Worm (Caenorhabditis elegans) whole organism, early embryonic: ENCODE data around the gene vps-2.

Experiments
- B0310.2 ChIP-seq: sonication (generic microtip); optimal IDR thresholded peaks from 2 replicates; lab custom pipeline; 2016; ENCODE audit warnings: mild to moderate bottlenecking, missing genetic modification characterization, missing compliant biosample characterization
- F13C5.2 ChIP-seq: sonication (generic microtip); optimal IDR thresholded peaks from 2 replicates; lab custom pipeline; 2017; ENCODE audit warnings: mild to moderate bottlenecking, missing genetic modification characterization, inconsistent platforms, missing compliant biosample characterization
- ama-1 ChIP-seq: fragments of 150-350 bp; optimal IDR thresholded peaks from 2 replicates; lab custom pipeline; 2014
- ceh-36 ChIP-seq: sonication (generic microtip); optimal IDR thresholded peaks from 2 replicates; lab custom pipeline; 2016; ENCODE audit warnings: missing genetic modification characterization, inconsistent platforms, missing compliant biosample characterization
- ets-7 ChIP-seq: sonication (generic microtip); optimal IDR thresholded peaks from 2 replicates; lab custom pipeline; 2016; ENCODE audit warnings: missing genotype, missing genetic modification characterization, missing compliant biosample characterization
- flt-1 ChIP-seq: fragments of 200-800 bp; sonication (Bioruptor generic); IDR thresholded peaks from 2 replicates; pipeline ENCODE4 v1.3.6; 2022; ENCODE audit warnings: missing genetic modification characterization, missing compliant biosample characterization
- hmbx-1 ChIP-seq: sonication (generic microtip); optimal IDR thresholded peaks from 2 replicates; lab custom pipeline; 2016; ENCODE audit warnings: mild to moderate bottlenecking, missing genetic modification characterization, missing compliant biosample characterization
- hmg-4 ChIP-seq: fragments of 200-800 bp; sonication (Bioruptor generic); optimal IDR thresholded peaks from 2 replicates; lab custom pipeline; 2018; ENCODE audit warnings: mild to moderate bottlenecking, missing genetic modification characterization, missing compliant biosample characterization
- hnd-1 ChIP-seq: sonication (generic microtip); optimal IDR thresholded peaks from 2 replicates; lab custom pipeline; 2016; ENCODE audit warnings: missing genetic modification characterization, missing compliant biosample characterization
- pes-1 ChIP-seq: fragments of 200-800 bp; sonication (Bioruptor generic); IDR thresholded peaks from 2 replicates; pipeline ENCODE4 v1.3.6; 2022; ENCODE audit warnings: missing genetic modification reagents, missing genetic modification characterization, missing compliant biosample characterization
- scrt-1 ChIP-seq: fragments of 200-800 bp; sonication (Bioruptor generic); IDR thresholded peaks from 2 replicates; pipeline ENCODE4 v1.3.6; 2022; ENCODE audit warnings: missing genetic modification characterization, missing compliant biosample characterization
- sea-1 ChIP-seq: fragments of 200-800 bp; sonication (Bioruptor generic); conservative IDR thresholded peaks from 2 replicates; pipeline ENCODE4 v1.3.6; 2022; ENCODE audit warnings: missing genetic modification characterization, missing compliant biosample characterization

ce11 chrII:12813253-12813652 is 45.2 kb upstream of the vps-2 start:
- no peak for TF ChIP-seq ceh-36 (tag; lab: Kevin White, UChicago)
- no peak for TF ChIP-seq hnd-1 (tag; lab: Kevin White, UChicago)
- no peak for TF ChIP-seq scrt-1 (GFP tag; lab: Robert Waterston, UW)
- TF ChIP-seq flt-1, result no peak
- no peak for TF ChIP-seq ama-1 (lab: Kevin White, UChicago)
- no peak for TF ChIP-seq hmbx-1 (tag; lab: Kevin White, UChicago)
- no peak for TF ChIP-seq pes-1 (GFP tag; lab: Robert Waterston, UW)
- no peak for TF ChIP-seq B0310.2 (tag; lab: Kevin White, UChicago)
- no peak for TF ChIP-seq F13C5.2 (tag; lab: Kevin White, UChicago)
- no peak for TF ChIP-seq sea-1 (GFP tag; lab: Robert Waterston, UW)
- TF ChIP-seq ets-7 (tag; lab: Kevin White, UChicago), result no peak
- TF ChIP-seq hmg-4 (GFP tag; lab: Kevin White, UChicago), result no peak
